Worm (Caenorhabditis elegans): Measurements from ENCODE around the gene pfkb-1.2.

DNA sequence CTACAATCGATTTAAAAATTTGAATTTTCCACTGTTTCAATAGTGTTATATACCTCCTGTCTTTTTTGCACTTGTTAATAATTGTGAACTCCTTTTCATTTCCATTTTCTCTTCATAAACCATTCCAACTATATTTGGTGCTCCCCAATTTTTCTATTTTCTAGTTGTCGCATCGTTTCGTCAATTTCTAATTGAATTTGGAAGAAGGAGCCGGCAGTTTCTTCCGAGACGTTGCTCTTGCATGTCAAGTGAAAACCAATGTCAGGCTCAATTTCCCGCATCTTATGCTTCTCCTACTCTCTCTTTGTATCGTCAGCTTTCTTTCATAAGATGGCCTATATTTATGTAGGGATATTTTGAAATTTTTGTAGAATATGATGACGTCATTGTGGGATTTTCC lies 13.9 kb upstream of the pfkb-1.2 start:
- no peak for TF ChIP-seq mdl-1 (tag; optimal IDR thresholded peaks at IDR 0.05)
- no peak for TF ChIP-seq F13H6.1 (tag; optimal IDR thresholded peaks at IDR 0.05)
- no peak for TF ChIP-seq ZK546.5 (tag; optimal IDR thresholded peaks at IDR 0.05)

Data from whole organism, L2 larva.